Fruit fly (Drosophila melanogaster) whole organism, wandering third instar larva: ENCODE results near the gene Cep97.

Experiments
- Abd-B ChIP-seq: fragments of >200 bp; optimal IDR thresholded peaks from 2 replicates; lab custom pipeline; 2017; ENCODE audit warnings: missing biosample characterization, missing genetic modification characterization
- CG32264 ChIP-seq: fragments of 200-800 bp; sonication (Bioruptor generic); optimal IDR thresholded peaks from 2 replicates; lab custom pipeline; 2016; ENCODE audit warnings: missing biosample characterization, missing genetic modification characterization
- CG9705 ChIP-seq: fragments of 200-800 bp; sonication (Bioruptor generic); optimal IDR thresholded peaks from 2 replicates; lab custom pipeline; 2018; ENCODE audit warnings: missing biosample characterization, mild to moderate bottlenecking, missing genetic modification characterization
- CrebA ChIP-seq: fragments of 200-800 bp; sonication (Bioruptor generic); optimal IDR thresholded peaks from 2 replicates; lab custom pipeline; 2016; ENCODE audit warnings: missing biosample characterization, mild to moderate bottlenecking, missing genetic modification characterization, borderline replicate concordance
- Dif ChIP-seq: fragments of 200-275, 200-300 bp; sonication (Bioruptor generic); optimal IDR thresholded peaks from 2 replicates; lab custom pipeline; 2018; ENCODE audit warnings: missing biosample characterization, missing genetic modification characterization; ENCODE audit not compliant: partially characterized antibody
- GATAd ChIP-seq: sonication (Bioruptor generic); optimal IDR thresholded peaks from 2 replicates; lab custom pipeline; 2016; ENCODE audit warnings: missing biosample characterization, missing genetic modification characterization
- HLH106 ChIP-seq: fragments of 200-800 bp; optimal IDR thresholded peaks from 3 replicates; lab custom pipeline; 2019; ENCODE audit warnings: missing biosample characterization, mild to moderate bottlenecking, missing genetic modification characterization, moderate library complexity
- Hnf4 ChIP-seq: fragments of 200-800 bp; sonication (Bioruptor generic); optimal IDR thresholded peaks from 2 replicates; lab custom pipeline; 2016; ENCODE audit warnings: missing biosample characterization, mild to moderate bottlenecking, missing genetic modification characterization
- Hr78 ChIP-seq: fragments of >200 bp; optimal IDR thresholded peaks from 2 replicates; lab custom pipeline; 2017; ENCODE audit warnings: missing biosample characterization, missing genetic modification characterization
- Hr83 ChIP-seq: fragments of 200-300 bp; sonication (Bioruptor generic); optimal IDR thresholded peaks from 2 replicates; lab custom pipeline; 2016; ENCODE audit warnings: missing biosample characterization, mild to moderate bottlenecking, missing genetic modification characterization, moderate library complexity; ENCODE audit not compliant: poor library complexity, severe bottlenecking
- Jra ChIP-seq: sonication (Bioruptor generic); optimal IDR thresholded peaks from 2 replicates; lab custom pipeline; 2016; ENCODE audit warnings: missing biosample characterization, missing genetic modification characterization
- Mio ChIP-seq: sonication (Bioruptor generic); optimal IDR thresholded peaks from 2 replicates; lab custom pipeline; 2016; ENCODE audit warnings: missing biosample characterization, missing genetic modification characterization
- Myc ChIP-seq: fragments of >200 bp; optimal IDR thresholded peaks from 2 replicates; lab custom pipeline; 2017
- OdsH ChIP-seq: fragments of 200-800 bp; sonication (Bioruptor generic); optimal IDR thresholded peaks from 2 replicates; lab custom pipeline; 2016; ENCODE audit warnings: missing biosample characterization, mild to moderate bottlenecking, missing genetic modification characterization
- Rel ChIP-seq, 2 experiments: fragments of 200-800 bp; sonication (Bioruptor generic) in 1 of 2; optimal IDR thresholded peaks; 2 replicates in 1 of 2; 3 replicates in 1 of 2; lab custom pipeline; 2016 to 2019; ENCODE audit warnings: mild to moderate bottlenecking in 2 of 2, missing biosample characterization in 2 of 2, missing genetic modification characterization in 2 of 2, moderate library complexity in 1 of 2
- Sp1 ChIP-seq: fragments of 200-800 bp; sonication (Bioruptor generic); optimal IDR thresholded peaks from 3 replicates; lab custom pipeline; 2019; ENCODE audit warnings: missing biosample characterization, mild to moderate bottlenecking, missing genetic modification characterization, moderate library complexity
- Vsx2 ChIP-seq: fragments of 200-300, 225-300 bp; sonication (Bioruptor generic); optimal IDR thresholded peaks from 2 replicates; lab custom pipeline; 2018; ENCODE audit warnings: missing biosample characterization, missing genetic modification characterization; ENCODE audit not compliant: partially characterized antibody
- br ChIP-seq: fragments of 200-800 bp; sonication (Bioruptor generic); optimal IDR thresholded peaks from 2 replicates; lab custom pipeline; 2016; ENCODE audit warnings: missing biosample characterization, missing genetic modification characterization
- brk ChIP-seq: fragments of 200-800 bp; sonication (Bioruptor generic); optimal IDR thresholded peaks from 2 replicates; lab custom pipeline; 2016; ENCODE audit warnings: missing biosample characterization, mild to moderate bottlenecking, missing genetic modification characterization
- dl ChIP-seq, 2 experiments: fragments of 175-275, 200-275 bp in 1 of 2; fragments of 200-275 bp in 1 of 2; sonication (Bioruptor generic); optimal IDR thresholded peaks; lab custom pipeline; 2018; ENCODE audit warnings: mild to moderate bottlenecking in 2 of 2, missing biosample characterization in 2 of 2, missing genetic modification characterization in 2 of 2, moderate library complexity in 2 of 2; ENCODE audit not compliant: partially characterized antibody in 2 of 2, insufficient read depth in 1 of 2
- dmrt93B ChIP-seq: fragments of 200-800 bp; sonication (Bioruptor generic); optimal IDR thresholded peaks from 2 replicates; lab custom pipeline; 2018; ENCODE audit warnings: missing biosample characterization, mild to moderate bottlenecking, missing genetic modification characterization
- dsf ChIP-seq: sonication (Bioruptor generic); optimal IDR thresholded peaks from 2 replicates; lab custom pipeline; 2016; ENCODE audit warnings: missing biosample characterization, missing genetic modification characterization, borderline replicate concordance
- ey ChIP-seq: fragments of 200-800 bp; sonication (Bioruptor generic); optimal IDR thresholded peaks from 2 replicates; lab custom pipeline; 2016; ENCODE audit warnings: missing biosample characterization, missing genetic modification characterization
- foxo ChIP-seq, 2 experiments: fragments of 200-800 bp; sonication (Bioruptor generic); optimal IDR thresholded peaks; 2 replicates in 1 of 2; 3 replicates in 1 of 2; lab custom pipeline; 2016 to 2017; ENCODE audit warnings: missing biosample characterization in 2 of 2, missing genetic modification characterization in 2 of 2
- fru ChIP-seq: fragments of 200-800 bp; sonication (Bioruptor generic); optimal IDR thresholded peaks from 3 replicates; lab custom pipeline; 2016; ENCODE audit warnings: missing biosample characterization, mild to moderate bottlenecking, missing genetic modification characterization
- h ChIP-seq: fragments of 200-800 bp; sonication (Bioruptor generic); optimal IDR thresholded peaks from 3 replicates; lab custom pipeline; 2016; ENCODE audit warnings: missing biosample characterization, mild to moderate bottlenecking, missing genetic modification characterization
- jim ChIP-seq: fragments of 175-275, 200-325 bp; sonication (Bioruptor generic); optimal IDR thresholded peaks from 2 replicates; lab custom pipeline; 2016; ENCODE audit warnings: missing biosample characterization, mild to moderate bottlenecking, missing genetic modification characterization
- lola ChIP-seq: fragments of >200 bp; optimal IDR thresholded peaks from 2 replicates; lab custom pipeline; 2017; ENCODE audit warnings: missing biosample characterization, missing genetic modification characterization
- pan ChIP-seq: fragments of >200 bp; optimal IDR thresholded peaks from 2 replicates; lab custom pipeline; 2017
- psq ChIP-seq: fragments of 200-800 bp; sonication (Bioruptor generic); optimal IDR thresholded peaks from 3 replicates; lab custom pipeline; 2017; ENCODE audit warnings: missing biosample characterization, mild to moderate bottlenecking, missing genetic modification characterization, moderate library complexity
- rgr ChIP-seq: fragments of 200-800 bp; sonication (Bioruptor generic); optimal IDR thresholded peaks from 3 replicates; lab custom pipeline; 2016; ENCODE audit warnings: missing biosample characterization, mild to moderate bottlenecking, missing genetic modification characterization
- sage ChIP-seq: fragments of 200-800 bp; sonication (Bioruptor generic); optimal IDR thresholded peaks from 2 replicates; lab custom pipeline; 2016; ENCODE audit warnings: missing biosample characterization, mild to moderate bottlenecking, missing genetic modification characterization
- sv ChIP-seq: fragments of 200-800 bp; sonication (Bioruptor generic); optimal IDR thresholded peaks from 3 replicates; lab custom pipeline; 2016; ENCODE audit warnings: missing biosample characterization, missing genetic modification characterization
- woc ChIP-seq: sonication (Bioruptor generic); optimal IDR thresholded peaks from 2 replicates; lab custom pipeline; 2016; ENCODE audit warnings: missing biosample characterization, mild to moderate bottlenecking, missing genetic modification characterization

Gene Cep97

DNA sequence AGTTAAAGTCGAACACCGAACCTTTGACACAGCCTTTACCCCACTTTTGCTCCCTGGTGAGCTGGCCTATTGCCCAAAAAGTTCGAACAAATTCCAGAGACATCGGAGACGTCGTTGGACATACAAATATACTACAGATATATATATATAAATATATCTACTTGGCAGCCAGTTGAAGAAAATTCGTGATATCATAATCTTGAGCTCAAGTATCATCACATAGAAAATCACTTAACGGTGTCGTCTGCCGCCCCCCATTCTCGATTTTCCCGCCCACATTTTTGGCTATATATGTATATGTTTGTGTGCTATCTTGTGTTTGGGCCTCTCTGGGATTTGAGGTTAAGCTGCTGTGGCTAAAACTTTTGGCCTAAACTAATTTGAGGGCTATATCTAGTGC lies 9.5 kb downstream of the Cep97 start:
- TF ChIP-seq sage (no peak), Abd-B (no peak), Sp1 (GFP tag; lab: Kevin White, UChicago) (no peak), Rel (GFP tag; optimal IDR thresholded peaks at IDR 0.05; lab: Kevin White, UChicago) (no peak), Rel (tag; optimal IDR thresholded peaks at IDR 0.05; lab: Kevin White, UChicago) (no peak), sv (GFP tag; lab: Kevin White, UChicago) (no peak), dmrt93B (no peak), fru (GFP tag; lab: Kevin White, UChicago) (no peak), pan (no peak), woc (GFP tag; lab: Kevin White, UChicago) (no peak), Hnf4 (no peak), ey (GFP tag; lab: Kevin White, UChicago) (no peak), Vsx2 (GFP tag; lab: Kevin White, UChicago) (no peak), Jra (GFP tag; lab: Kevin White, UChicago) (no peak), h (GFP tag; lab: Kevin White, UChicago) (no peak), Hr83 (GFP tag; lab: Kevin White, UChicago) (no peak), Dif (no peak)

DNA sequence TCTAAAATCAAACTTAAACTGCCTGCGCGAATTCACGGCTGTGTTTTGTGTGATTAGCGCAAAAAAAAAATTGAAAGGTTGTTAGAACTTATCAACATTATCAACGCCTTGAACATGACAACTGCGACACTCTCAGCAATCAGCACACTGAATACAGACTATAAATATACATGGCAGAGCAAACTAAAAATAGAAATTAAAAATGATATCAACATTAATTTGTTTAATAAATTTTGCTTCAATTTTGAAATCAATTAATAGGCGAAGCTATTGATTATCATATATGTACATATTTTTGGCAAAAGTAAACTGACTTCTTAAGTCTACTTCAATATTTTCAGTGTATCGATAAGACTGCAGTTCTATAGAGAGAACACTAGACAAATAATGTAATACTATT lies 12.6 kb downstream of the Cep97 start:
- TF ChIP-seq ey (GFP tag; lab: Kevin White, UChicago) (peak; percentile 46), woc (GFP tag; lab: Kevin White, UChicago) (peak; percentile 41), Jra (GFP tag; lab: Kevin White, UChicago) (peak; percentile 20), Hnf4 (peak; percentile 17), Rel (GFP tag; optimal IDR thresholded peaks at IDR 0.05; lab: Kevin White, UChicago) (no peak), Rel (tag; optimal IDR thresholded peaks at IDR 0.05; lab: Kevin White, UChicago) (no peak), OdsH (GFP tag; lab: Kevin White, UChicago) (peak; percentile 58), psq (GFP tag; lab: Kevin White, UChicago) (peak; percentile 18), GATAd (GFP tag; lab: Kevin White, UChicago) (no peak), Dif (no peak), dl (GFP tag; optimal IDR thresholded peaks at IDR 0.05; lab: Kevin White, UChicago; ENCODE audit: insufficient read depth in 1 of 2, partially characterized antibody in 2 of 2) (no peak), jim (GFP tag; lab: Kevin White, UChicago) (no peak), foxo (GFP tag; optimal IDR thresholded peaks at IDR 0.05; lab: Kevin White, UChicago) (peak in 1 of 2 experiments; percentile 84), fru (GFP tag; lab: Kevin White, UChicago) (peak; percentile 75), HLH106 (tag; lab: Kevin White, UChicago) (peak; percentile 68), h (GFP tag; lab: Kevin White, UChicago) (peak; percentile 89), rgr (GFP tag; lab: Kevin White, UChicago) (peak; percentile 73), dmrt93B (peak; percentile 19), br (GFP tag; lab: Kevin White, UChicago) (peak; percentile 15), sage (no peak), dsf (GFP tag; lab: Kevin White, UChicago) (no peak), lola (GFP tag; lab: Kevin White, UChicago) (no peak)

DNA sequence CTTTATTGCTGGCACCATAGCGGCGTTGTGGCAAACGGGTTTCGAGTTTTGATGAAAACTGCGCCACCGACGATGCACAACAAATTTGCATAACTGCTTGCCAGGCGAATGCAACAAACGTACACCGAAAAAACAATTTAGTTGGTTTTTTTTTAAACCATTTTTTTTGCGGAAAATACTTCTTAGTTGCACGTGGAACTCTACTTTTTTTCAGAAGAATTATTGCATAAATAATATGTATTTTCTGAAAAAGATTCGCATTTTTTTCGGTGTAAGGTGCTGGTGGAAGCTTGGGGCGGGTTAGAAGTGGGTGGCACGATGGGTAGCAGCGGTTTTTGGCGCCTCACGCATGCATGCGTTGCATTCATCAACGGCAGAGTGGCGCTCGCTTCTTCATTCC lies 13.7 kb downstream of the Cep97 start:
- TF ChIP-seq Dif (no peak), OdsH (GFP tag; lab: Kevin White, UChicago) (no peak), fru (GFP tag; lab: Kevin White, UChicago) (peak; percentile 10), ey (GFP tag; lab: Kevin White, UChicago) (peak; percentile 39), Hnf4 (peak; percentile 20), dmrt93B (no peak), br (GFP tag; lab: Kevin White, UChicago) (peak; percentile 8), Mio (GFP tag; lab: Kevin White, UChicago) (no peak), dsf (GFP tag; lab: Kevin White, UChicago) (no peak), CG9705 (GFP tag; lab: Kevin White, UChicago) (no peak), Jra (GFP tag; lab: Kevin White, UChicago) (no peak), Sp1 (GFP tag; lab: Kevin White, UChicago) (peak; percentile 10), Hr83 (GFP tag; lab: Kevin White, UChicago) (no peak), HLH106 (tag; lab: Kevin White, UChicago) (no peak), psq (GFP tag; lab: Kevin White, UChicago) (no peak)

DNA sequence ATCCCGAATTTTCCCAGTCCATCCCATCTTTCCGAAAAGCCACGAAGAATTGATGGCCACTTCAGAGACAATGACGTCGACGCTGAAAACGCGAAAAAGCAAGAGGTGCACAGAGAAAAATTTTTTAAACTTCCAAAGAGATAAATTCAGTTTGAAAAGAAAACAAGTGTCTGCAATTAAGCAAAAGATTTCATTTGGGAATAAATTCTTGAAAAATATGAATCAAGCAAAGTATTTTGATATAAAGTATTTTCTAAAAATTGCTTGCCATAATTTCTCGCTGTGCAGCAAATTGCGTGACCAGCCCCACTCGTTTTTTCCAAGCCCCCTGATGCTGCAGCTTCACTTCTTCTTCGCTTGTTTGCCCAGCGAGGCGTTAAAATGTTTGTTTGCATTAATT lies 14.7 kb downstream of the Cep97 start:
- TF ChIP-seq Rel (GFP tag; optimal IDR thresholded peaks at IDR 0.05; lab: Kevin White, UChicago) (no peak), Rel (tag; optimal IDR thresholded peaks at IDR 0.05; lab: Kevin White, UChicago) (no peak), Vsx2 (GFP tag; lab: Kevin White, UChicago) (no peak), h (GFP tag; lab: Kevin White, UChicago) (peak; percentile 57), br (GFP tag; lab: Kevin White, UChicago) (peak; percentile 59), sv (GFP tag; lab: Kevin White, UChicago) (no peak), Hr83 (GFP tag; lab: Kevin White, UChicago) (no peak), CrebA (GFP tag; lab: Kevin White, UChicago) (no peak), pan (no peak), sage (no peak), psq (GFP tag; lab: Kevin White, UChicago) (peak; percentile 41), woc (GFP tag; lab: Kevin White, UChicago) (peak; percentile 15), GATAd (GFP tag; lab: Kevin White, UChicago) (no peak), Abd-B (no peak), CG32264 (GFP tag; lab: Kevin White, UChicago) (no peak), lola (GFP tag; lab: Kevin White, UChicago) (no peak), Jra (GFP tag; lab: Kevin White, UChicago) (no peak), CG9705 (GFP tag; lab: Kevin White, UChicago) (no peak), Hr78 (GFP tag; lab: Kevin White, UChicago) (no peak), dsf (GFP tag; lab: Kevin White, UChicago) (no peak), HLH106 (tag; lab: Kevin White, UChicago) (peak; percentile 45), Mio (GFP tag; lab: Kevin White, UChicago) (no peak), Sp1 (GFP tag; lab: Kevin White, UChicago) (peak; percentile 52), jim (GFP tag; lab: Kevin White, UChicago) (no peak), brk (no peak), Hnf4 (peak; percentile 51), Dif (no peak), foxo (GFP tag; optimal IDR thresholded peaks at IDR 0.05; lab: Kevin White, UChicago) (peak in 1 of 2 experiments; percentile 58), ey (GFP tag; lab: Kevin White, UChicago) (peak; percentile 64), Myc (lab: Kevin White, UChicago) (no peak), fru (GFP tag; lab: Kevin White, UChicago) (peak; percentile 64)
